Fruit fly (Drosophila melanogaster): Measurements from ENCODE around the gene CG5282.

Gene CG5282

dm6 chr3L:20402665-20403492 is 23.0 kb downstream of the CG5282 start (continued):
- no peak for TF ChIP-seq Sox100B (GFP tag; optimal IDR thresholded peaks at IDR 0.05)
- no peak for TF ChIP-seq CG42726 (GFP tag; IDR thresholded peaks at IDR 0.05; ENCODE audit: partially characterized antibody)
- TF ChIP-seq CG10321 (GFP tag; IDR thresholded peaks at IDR 0.05) = no peak
- TF ChIP-seq CG17328 (GFP tag; IDR thresholded peaks at IDR 0.05) = peak; percentile 49; the same call in 1 of the 2 replicates
- no peak for TF ChIP-seq Dref (GFP tag; IDR thresholded peaks at IDR 0.05)
- no peak for TF ChIP-seq Nf-YB (GFP tag; optimal IDR thresholded peaks at IDR 0.05)
- no peak for TF ChIP-seq CG3065 (GFP tag; optimal IDR thresholded peaks at IDR 0.05)
- TF ChIP-seq Rfx (GFP tag; IDR thresholded peaks at IDR 0.05) = no peak
- TF ChIP-seq caup (GFP tag; optimal IDR thresholded peaks at IDR 0.05; ENCODE audit: severe bottlenecking) = no peak
- TF ChIP-seq Aef1 (GFP tag; IDR thresholded peaks at IDR 0.05) = no peak
- TF ChIP-seq MESR4 (GFP tag; optimal IDR thresholded peaks at IDR 0.05) = no peak
- TF ChIP-seq Poxn (GFP tag; IDR thresholded peaks at IDR 0.05) = no peak
- no peak for TF ChIP-seq CG12769 (tag; optimal IDR thresholded peaks at IDR 0.05)
- no peak for TF ChIP-seq TFAM (GFP tag; optimal IDR thresholded peaks at IDR 0.05)
- no peak for TF ChIP-seq tna (GFP tag; IDR thresholded peaks at IDR 0.05; ENCODE audit: partially characterized antibody)
- TF ChIP-seq cwo (GFP tag; optimal IDR thresholded peaks at IDR 0.05) = no peak
- TF ChIP-seq Kr (GFP tag; optimal IDR thresholded peaks at IDR 0.05) = no peak
- TF ChIP-seq trem (tag; optimal IDR thresholded peaks at IDR 0.05) = peak; percentile 65
- TF ChIP-seq fd96Cb (tag; optimal IDR thresholded peaks at IDR 0.05) = peak; percentile 12
- no peak for TF ChIP-seq slbo (GFP tag; IDR thresholded peaks at IDR 0.05)
- no peak for TF ChIP-seq CG15011 (GFP tag; optimal IDR thresholded peaks at IDR 0.05)
- no peak for TF ChIP-seq CG13894 (tag; optimal IDR thresholded peaks at IDR 0.05)
- no peak for TF ChIP-seq B-H2 (GFP tag; optimal IDR thresholded peaks at IDR 0.05)
- no peak for TF ChIP-seq bigmax (GFP tag; optimal IDR thresholded peaks at IDR 0.05)
- no peak for TF ChIP-seq Dek (tag; optimal IDR thresholded peaks at IDR 0.05)
- no peak for TF ChIP-seq NK7.1 (GFP tag; optimal IDR thresholded peaks at IDR 0.05)
- TF ChIP-seq CG18262 (tag; optimal IDR thresholded peaks at IDR 0.05) = peak; percentile 72
- no peak for TF ChIP-seq z (GFP tag; IDR thresholded peaks at IDR 0.05)
- no peak for TF ChIP-seq BtbVII (GFP tag; optimal IDR thresholded peaks at IDR 0.05)
- no peak for TF ChIP-seq GATAe (GFP tag; conservative IDR thresholded peaks at IDR 0.05)
- no peak for TF ChIP-seq ind (GFP tag; optimal IDR thresholded peaks at IDR 0.05)
- TF ChIP-seq insv (GFP tag; optimal IDR thresholded peaks at IDR 0.05) = no peak
- TF ChIP-seq Sox102F (GFP tag; optimal IDR thresholded peaks at IDR 0.05) = no peak
- TF ChIP-seq CG33557 (GFP tag; optimal IDR thresholded peaks at IDR 0.05) = peak; percentile 43
- TF ChIP-seq zf30C (GFP tag; optimal IDR thresholded peaks at IDR 0.05) = no peak
- no peak for TF ChIP-seq CG13624 (GFP tag; optimal IDR thresholded peaks at IDR 0.05)
- TF ChIP-seq Sry-δ (GFP tag; optimal IDR thresholded peaks at IDR 0.05) = no peak
- TF ChIP-seq CG6854 (GFP tag; optimal IDR thresholded peaks at IDR 0.05) = no peak
- TF ChIP-seq H2.0 (GFP tag; IDR thresholded peaks at IDR 0.05) = no peak
- peak; percentile 7 for TF ChIP-seq CG1233 (GFP tag; optimal IDR thresholded peaks at IDR 0.05)
- TF ChIP-seq CG15696 (tag; optimal IDR thresholded peaks at IDR 0.05) = peak; percentile 95
- TF ChIP-seq sd (tag; optimal IDR thresholded peaks at IDR 0.05) = no peak
- no peak for TF ChIP-seq Fer2 (tag; optimal IDR thresholded peaks at IDR 0.05)
- peak; percentile 78 for TF ChIP-seq CG10979 (tag; optimal IDR thresholded peaks at IDR 0.05)
- no peak for TF ChIP-seq Hr3 (GFP tag; optimal IDR thresholded peaks at IDR 0.05)
- peak in 1 of 3 experiments; percentile 83 for TF ChIP-seq lola (GFP tag; optimal IDR thresholded peaks at IDR 0.05)
- peak; percentile 56 for TF ChIP-seq CG31441 (GFP tag; IDR thresholded peaks at IDR 0.05)
- no peak for TF ChIP-seq CG12299 (tag; optimal IDR thresholded peaks at IDR 0.05)
- no peak for TF ChIP-seq fru (optimal IDR thresholded peaks at IDR 0.05)

Data from whole organism, embryonic.